Fruit fly (Drosophila melanogaster) whole organism: Measurements from ENCODE around the gene CG11168.

Experiments used
- Dll ChIP-seq: fragments of >200 bp; optimal IDR thresholded peaks from 2 replicates; lab custom pipeline; 2017
- pan ChIP-seq: fragments of >200 bp; optimal IDR thresholded peaks from 2 replicates; lab custom pipeline; 2017
- psq ChIP-seq: fragments of >200 bp; optimal IDR thresholded peaks from 2 replicates; lab custom pipeline; 2017

DNA sequence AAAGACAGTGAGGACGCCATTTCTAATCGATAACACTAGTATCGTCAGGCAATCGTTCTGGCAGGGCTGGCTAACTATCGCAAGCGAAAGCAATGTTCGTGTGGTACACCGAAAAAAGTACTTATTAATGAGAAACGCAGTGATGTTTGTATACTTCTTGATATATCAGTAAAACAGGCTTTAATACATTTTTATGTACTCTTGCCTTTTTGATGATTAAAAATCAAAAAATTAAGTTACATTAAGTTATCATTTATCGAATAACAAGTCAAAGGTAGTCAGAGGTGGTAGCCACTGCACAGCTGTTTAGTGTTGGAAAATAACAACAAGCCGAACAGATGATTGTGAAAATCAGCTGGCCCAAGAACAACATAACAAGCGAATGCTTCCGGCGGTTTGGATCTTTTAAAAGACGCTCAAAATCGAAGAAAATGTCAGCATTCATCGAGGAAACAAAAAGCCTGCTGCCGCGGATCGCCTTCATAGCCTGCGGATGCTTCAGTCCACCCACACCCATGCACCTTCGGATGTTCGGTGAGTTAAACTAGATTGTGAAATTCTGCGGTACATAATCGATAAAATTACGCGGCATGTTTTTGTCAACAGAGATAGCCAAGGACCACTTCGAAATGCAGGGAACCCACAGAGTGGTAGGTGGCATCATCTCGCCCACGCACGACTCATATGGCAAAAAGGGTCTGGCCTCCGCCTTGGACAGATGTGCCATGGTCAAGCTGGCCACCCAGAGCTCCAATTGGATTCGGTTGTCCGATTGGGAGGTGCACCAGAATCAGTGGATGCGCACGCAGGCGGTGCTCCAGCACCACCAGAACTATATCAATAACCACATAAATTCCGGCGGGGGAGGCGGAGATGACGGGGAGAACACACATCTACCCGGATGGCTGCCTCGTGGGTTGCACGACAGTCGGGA is 27.3 kb downstream of the CG11168 start, which contains the start of the genes ssh and Nmnat:
- no peak for TF ChIP-seq Dll
- TF ChIP-seq pan (lab: Kevin White, UChicago): no peak
- TF ChIP-seq psq (lab: Kevin White, UChicago): no peak
